Fruit fly (Drosophila melanogaster) S2 (cell line): Measurements from ENCODE around the gene Nplp3.

Experiments used
- CG8478 ChIP-seq: fragments of >200 bp; optimal IDR thresholded peaks from 2 replicates; lab custom pipeline; 2018
- CTCF ChIP-seq, 2 experiments: fragments of >200 bp; optimal IDR thresholded peaks; 2 replicates each; lab custom pipeline; 2018

- TF ChIP-seq CTCF (optimal IDR thresholded peaks at IDR 0.05; lab: Kevin White, UChicago) (no peak), CG8478 (lab: Kevin White, UChicago) (no peak)
Measured at dm6 chr3L:16275391-16276017, 42.3 kb upstream of the Nplp3 start.
